Worm (Caenorhabditis elegans) whole organism, L2 larva: ENCODE measurements around the gene Y119D3B.12.

Source experiments
- C34F6.9 ChIP-seq: fragments of 150-350 bp; optimal IDR thresholded peaks from 2 replicates; lab custom pipeline; 2014; ENCODE audit warnings: missing biosample characterization, missing genetic modification characterization
- F13H6.1 ChIP-seq: sonication (generic microtip); optimal IDR thresholded peaks from 2 replicates; lab custom pipeline; 2016; ENCODE audit warnings: missing genetic modification characterization, missing compliant biosample characterization
- R02D3.7 ChIP-seq: fragments of 150-350 bp; optimal IDR thresholded peaks from 2 replicates; lab custom pipeline; 2014; ENCODE audit warnings: missing biosample characterization, missing genetic modification characterization
- ZK546.5 ChIP-seq: sonication (generic microtip); optimal IDR thresholded peaks from 2 replicates; lab custom pipeline; 2017; ENCODE audit warnings: missing biosample characterization, missing genetic modification characterization
- ama-1 ChIP-seq: fragments of 150-350 bp; optimal IDR thresholded peaks from 2 replicates; lab custom pipeline; 2018; ENCODE audit warnings: inconsistent platforms
- blmp-1 ChIP-seq: sonication (generic microtip); optimal IDR thresholded peaks from 2 replicates; lab custom pipeline; 2017; ENCODE audit warnings: missing genetic modification characterization, mild to moderate bottlenecking, missing compliant biosample characterization, antibody characterized with exemption, moderate library complexity; ENCODE audit not compliant: insufficient read depth
- ceh-16 ChIP-seq: fragments of 150-350 bp; optimal IDR thresholded peaks from 2 replicates; lab custom pipeline; 2014; ENCODE audit warnings: missing biosample characterization, missing genetic modification characterization
- crh-2 ChIP-seq: sonication (generic microtip); optimal IDR thresholded peaks from 2 replicates; lab custom pipeline; 2017; ENCODE audit warnings: missing biosample characterization, missing genetic modification characterization
- dmd-4 ChIP-seq: sonication (generic microtip); optimal IDR thresholded peaks from 2 replicates; lab custom pipeline; 2017; ENCODE audit warnings: missing biosample characterization, missing genetic modification characterization
- egl-27 ChIP-seq: sonication (generic microtip); optimal IDR thresholded peaks from 3 replicates; lab custom pipeline; 2017; ENCODE audit warnings: missing biosample characterization, missing genetic modification reagents, missing genetic modification characterization
- elt-1 ChIP-seq: fragments of 150-350 bp; optimal IDR thresholded peaks from 2 replicates; lab custom pipeline; 2014; ENCODE audit warnings: missing biosample characterization, missing genetic modification characterization
- elt-3 ChIP-seq: sonication (generic microtip); optimal IDR thresholded peaks from 2 replicates; lab custom pipeline; 2017; ENCODE audit warnings: missing biosample characterization, missing genetic modification characterization
- fos-1 ChIP-seq: fragments of 150-350 bp; optimal IDR thresholded peaks from 2 replicates; lab custom pipeline; 2014; ENCODE audit warnings: missing biosample characterization, missing genetic modification characterization
- lin-11 ChIP-seq: fragments of 150-350 bp; sonication (generic microtip); optimal IDR thresholded peaks from 2 replicates; lab custom pipeline; 2014; ENCODE audit warnings: missing biosample characterization, missing genetic modification characterization, inconsistent platforms, mixed read lengths
- lin-13 ChIP-seq: fragments of 150-350 bp; optimal IDR thresholded peaks from 2 replicates; lab custom pipeline; 2014; ENCODE audit warnings: missing biosample characterization, missing genetic modification reagents, missing genetic modification characterization
- lsy-2 ChIP-seq, 2 experiments: fragments of 150-350 bp in 1 of 2; sonication (generic microtip) in 1 of 2; optimal IDR thresholded peaks; 2 replicates each; lab custom pipeline; 2014 to 2017; ENCODE audit warnings: missing biosample characterization in 2 of 2, missing genetic modification characterization in 2 of 2
- mab-5 ChIP-seq: fragments of 150-350 bp; optimal IDR thresholded peaks from 2 replicates; lab custom pipeline; 2014; ENCODE audit warnings: missing biosample characterization, missing genetic modification characterization
- mbf-1 ChIP-seq: sonication (generic microtip); optimal IDR thresholded peaks from 2 replicates; lab custom pipeline; 2017; ENCODE audit warnings: missing biosample characterization, missing genetic modification characterization
- mdl-1 ChIP-seq, 2 experiments: fragments of 150-350 bp in 1 of 2; sonication (generic microtip) in 1 of 2; optimal IDR thresholded peaks; 2 replicates each; lab custom pipeline; 2017; ENCODE audit warnings: missing biosample characterization in 2 of 2, missing genetic modification characterization in 2 of 2
- nhr-10 ChIP-seq: sonication (generic microtip); optimal IDR thresholded peaks from 2 replicates; lab custom pipeline; 2017; ENCODE audit warnings: missing biosample characterization, missing genetic modification characterization
- nhr-11 ChIP-seq: fragments of 150-350 bp; optimal IDR thresholded peaks from 2 replicates; lab custom pipeline; 2014; ENCODE audit warnings: missing biosample characterization, missing genetic modification characterization
- nhr-12 ChIP-seq: fragments of 150-350 bp; optimal IDR thresholded peaks from 2 replicates; lab custom pipeline; 2014; ENCODE audit warnings: missing biosample characterization, missing genetic modification characterization
- nhr-129 ChIP-seq: fragments of 150-350 bp; optimal IDR thresholded peaks from 2 replicates; lab custom pipeline; 2014; ENCODE audit warnings: missing biosample characterization, missing genetic modification characterization
- nhr-21 ChIP-seq: fragments of 150-350 bp; optimal IDR thresholded peaks from 2 replicates; lab custom pipeline; 2014; ENCODE audit warnings: missing biosample characterization, missing genetic modification characterization
- nhr-23 ChIP-seq: fragments of 150-350 bp; optimal IDR thresholded peaks from 2 replicates; lab custom pipeline; 2014; ENCODE audit warnings: missing biosample characterization, missing genetic modification reagents, missing genetic modification characterization
- nhr-237 ChIP-seq: fragments of 150-350 bp; optimal IDR thresholded peaks from 2 replicates; lab custom pipeline; 2014; ENCODE audit warnings: missing biosample characterization, missing genetic modification characterization
- nhr-25 ChIP-seq: fragments of 150-350 bp; sonication (generic microtip); optimal IDR thresholded peaks from 3 replicates; lab custom pipeline; 2014; ENCODE audit warnings: missing biosample characterization, missing genetic modification characterization
- nhr-6 ChIP-seq: fragments of 150-350 bp; optimal IDR thresholded peaks from 2 replicates; lab custom pipeline; 2014; ENCODE audit warnings: missing biosample characterization, missing genetic modification characterization
- nhr-77 ChIP-seq: fragments of 150-350 bp; optimal IDR thresholded peaks from 2 replicates; lab custom pipeline; 2014; ENCODE audit warnings: missing biosample characterization, missing genetic modification characterization
- peb-1 ChIP-seq: fragments of 150-350 bp; optimal IDR thresholded peaks from 2 replicates; lab custom pipeline; 2014; ENCODE audit warnings: missing biosample characterization, missing genetic modification characterization
- sem-4 ChIP-seq: fragments of 150-350 bp; optimal IDR thresholded peaks from 2 replicates; lab custom pipeline; 2014; ENCODE audit warnings: missing biosample characterization, missing genetic modification reagents, missing genetic modification characterization
- sma-3 ChIP-seq: sonication (generic microtip); optimal IDR thresholded peaks from 2 replicates; lab custom pipeline; 2016; ENCODE audit warnings: missing genetic modification reagents, missing genetic modification characterization, missing compliant biosample characterization
- sma-9 ChIP-seq, 2 experiments: fragments of 150-350 bp in 1 of 2; sonication (generic microtip) in 1 of 2; optimal IDR thresholded peaks; 2 replicates each; lab custom pipeline; 2014 to 2016; ENCODE audit warnings: missing genetic modification characterization in 2 of 2, mild to moderate bottlenecking in 1 of 2, missing biosample characterization in 1 of 2, missing compliant biosample characterization in 1 of 2, missing genetic modification reagents in 1 of 2, moderate library complexity in 1 of 2
- snpc-4 ChIP-seq: fragments of 150-350 bp; optimal IDR thresholded peaks from 2 replicates; lab custom pipeline; 2014; ENCODE audit warnings: missing biosample characterization, missing genetic modification characterization
- unc-39 ChIP-seq: fragments of 150-350 bp; optimal IDR thresholded peaks from 2 replicates; lab custom pipeline; 2014; ENCODE audit warnings: missing biosample characterization, missing genetic modification characterization
- unc-55 ChIP-seq: fragments of 150-350 bp; sonication (generic microtip); optimal IDR thresholded peaks from 3 replicates; lab custom pipeline; 2014; ENCODE audit warnings: missing biosample characterization, missing genetic modification reagents, missing genetic modification characterization
- zag-1 ChIP-seq: fragments of 150-350 bp; optimal IDR thresholded peaks from 2 replicates; lab custom pipeline; 2014; ENCODE audit warnings: missing biosample characterization, missing genetic modification characterization
- ztf-11 ChIP-seq: sonication (generic microtip); optimal IDR thresholded peaks from 2 replicates; lab custom pipeline; 2017; ENCODE audit warnings: missing biosample characterization, missing genetic modification characterization

The Y119D3B.12 gene

DNA sequence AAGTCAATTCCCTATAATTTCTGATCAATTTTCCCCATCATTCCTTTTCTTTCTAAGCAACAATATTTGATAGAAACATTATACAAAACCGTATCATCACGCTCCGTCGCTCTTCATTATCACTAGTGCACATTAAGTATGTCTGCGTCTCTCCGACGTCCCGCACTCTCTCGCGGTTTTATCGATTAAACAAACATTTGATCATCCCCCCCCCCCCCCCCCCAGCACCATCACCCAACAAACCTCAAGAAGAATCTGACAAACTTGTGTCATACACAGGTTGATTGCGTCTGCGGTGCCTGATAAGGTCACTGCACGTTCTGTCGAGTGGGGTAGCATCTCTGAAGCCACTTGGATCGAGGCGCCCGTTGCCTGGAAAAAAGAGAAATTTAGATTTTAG, 17.7 kb downstream of the Y119D3B.12 start:
- peak; percentile 50 for TF ChIP-seq fos-1 (tag; lab: Kevin White, UChicago)
- TF ChIP-seq nhr-6 (tag; lab: Kevin White, UChicago), result no peak
- no peak for TF ChIP-seq nhr-23 (tag; lab: Kevin White, UChicago)
- no peak for TF ChIP-seq ceh-16 (tag; lab: Kevin White, UChicago)

DNA sequence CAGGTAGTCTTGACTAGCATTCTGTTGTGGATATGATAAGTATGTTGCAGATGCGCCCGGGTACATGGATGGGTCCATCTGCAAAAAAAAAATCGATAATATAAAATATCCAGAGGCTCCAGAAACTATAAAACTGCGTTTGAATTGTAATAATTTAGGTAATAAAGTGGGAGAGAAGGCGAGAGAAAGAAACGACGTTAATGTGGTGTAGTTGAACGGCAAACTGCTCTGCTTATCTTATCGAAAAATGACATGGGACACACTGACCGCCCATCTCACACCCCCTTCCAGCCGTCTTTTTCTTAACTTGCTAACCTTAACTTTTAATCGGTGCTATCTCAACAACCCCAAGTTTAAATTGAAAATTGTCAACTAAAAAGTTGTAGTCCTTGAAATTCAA, 19.6 kb downstream of the Y119D3B.12 start:
- TF ChIP-seq blmp-1 (tag; lab: Kevin White, UChicago), result no peak
- peak; percentile 65 for TF ChIP-seq fos-1 (tag; lab: Kevin White, UChicago)
- TF ChIP-seq, all 48 proteins: peak for 1

DNA sequence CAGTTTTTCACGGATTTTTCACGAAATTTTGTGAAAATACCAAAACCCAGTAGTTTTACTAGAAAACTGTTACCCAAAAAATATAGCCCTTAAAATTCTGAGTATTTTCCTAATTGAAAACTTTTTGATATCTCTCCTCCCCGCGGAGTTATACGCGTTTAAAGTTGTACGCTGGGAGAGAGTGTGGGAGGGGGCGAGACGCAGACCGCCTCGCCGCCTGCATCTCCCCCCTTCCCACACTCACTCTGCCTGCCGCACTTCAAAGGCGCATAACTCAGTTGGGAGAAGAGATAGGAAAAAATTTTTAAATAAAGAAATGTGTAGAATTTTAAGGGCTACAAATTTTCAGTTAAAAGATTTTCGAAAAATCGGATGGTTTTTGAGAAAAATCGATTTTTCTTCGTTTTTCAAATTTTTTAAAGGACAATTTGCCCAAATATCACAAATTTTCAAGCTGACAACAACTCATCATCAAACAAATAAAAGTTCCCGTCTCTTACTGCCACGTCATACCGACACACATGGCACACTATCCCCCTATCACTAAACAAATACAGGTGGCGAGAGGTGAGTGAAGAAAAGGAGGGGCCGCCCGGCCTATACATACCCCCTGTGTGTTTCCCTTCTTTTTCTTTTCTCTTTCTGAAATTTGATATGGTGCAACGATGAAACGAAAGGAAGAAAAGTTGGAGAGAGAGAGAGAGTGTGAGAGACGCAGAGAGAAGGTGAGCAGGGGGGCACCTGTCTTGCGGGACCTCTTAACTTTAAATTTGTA, 21.2 kb downstream of the Y119D3B.12 start:
- TF ChIP-seq fos-1 (tag; lab: Kevin White, UChicago), result peak; percentile 68
- no peak for TF ChIP-seq ceh-16 (tag; lab: Kevin White, UChicago)
- peak; percentile 25 for TF ChIP-seq nhr-129 (tag; lab: Kevin White, UChicago)
- TF ChIP-seq F13H6.1 (tag; lab: Kevin White, UChicago), result peak; percentile 61
- TF ChIP-seq elt-3, result no peak
- peak; percentile 85 for TF ChIP-seq crh-2 (tag; lab: Kevin White, UChicago)
- peak; percentile 62 for TF ChIP-seq sma-9 (GFP tag; optimal IDR thresholded peaks at IDR 0.05; lab: Kevin White, UChicago)
- TF ChIP-seq sma-9 (tag; optimal IDR thresholded peaks at IDR 0.05; lab: Kevin White, UChicago), result no peak
- peak; percentile 36 for TF ChIP-seq lin-13 (GFP tag; lab: Kevin White, UChicago)
- TF ChIP-seq ZK546.5 (tag; lab: Kevin White, UChicago), result no peak
- TF ChIP-seq nhr-12 (tag; lab: Kevin White, UChicago), result no peak

DNA sequence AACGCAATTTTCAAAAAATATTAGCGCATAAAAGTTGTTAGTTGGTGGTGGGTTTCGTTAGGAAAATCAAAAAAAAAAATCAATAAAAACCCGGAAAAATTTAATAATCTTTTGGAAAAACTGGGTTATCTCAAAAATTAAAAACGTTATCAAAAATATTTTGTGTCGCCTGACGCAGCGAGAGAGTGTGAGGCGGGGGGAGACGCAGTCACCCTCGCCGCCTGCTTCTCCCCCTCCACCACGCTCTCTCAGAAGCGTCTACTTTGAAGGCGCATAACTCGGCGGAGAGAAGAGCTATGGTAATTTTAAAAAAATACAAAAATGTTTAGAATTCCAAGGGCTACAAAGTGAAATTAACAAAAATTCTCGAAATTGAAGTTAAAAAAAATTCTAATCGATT, 22.8 kb downstream of the Y119D3B.12 start:
- TF ChIP-seq nhr-23 (tag; lab: Kevin White, UChicago) (no peak), elt-3 (no peak), nhr-6 (tag; lab: Kevin White, UChicago) (no peak), egl-27 (no peak), sem-4 (tag; lab: Kevin White, UChicago) (no peak), mbf-1 (no peak), ceh-16 (tag; lab: Kevin White, UChicago) (no peak), dmd-4 (tag; lab: Kevin White, UChicago) (no peak), lsy-2 (tag; optimal IDR thresholded peaks at IDR 0.05; lab: Kevin White, UChicago) (no peak), mab-5 (no peak), sma-9 (GFP tag; optimal IDR thresholded peaks at IDR 0.05; lab: Kevin White, UChicago) (no peak), sma-9 (tag; optimal IDR thresholded peaks at IDR 0.05; lab: Kevin White, UChicago) (no peak), mdl-1 (tag; optimal IDR thresholded peaks at IDR 0.05; lab: Kevin White, UChicago) (no peak), R02D3.7 (no peak), blmp-1 (tag; lab: Kevin White, UChicago) (no peak), unc-39 (tag; lab: Kevin White, UChicago) (no peak), nhr-129 (tag; lab: Kevin White, UChicago) (no peak), zag-1 (tag; lab: Kevin White, UChicago) (no peak)
- TF ChIP-seq, all 48 proteins: peak for 0

DNA sequence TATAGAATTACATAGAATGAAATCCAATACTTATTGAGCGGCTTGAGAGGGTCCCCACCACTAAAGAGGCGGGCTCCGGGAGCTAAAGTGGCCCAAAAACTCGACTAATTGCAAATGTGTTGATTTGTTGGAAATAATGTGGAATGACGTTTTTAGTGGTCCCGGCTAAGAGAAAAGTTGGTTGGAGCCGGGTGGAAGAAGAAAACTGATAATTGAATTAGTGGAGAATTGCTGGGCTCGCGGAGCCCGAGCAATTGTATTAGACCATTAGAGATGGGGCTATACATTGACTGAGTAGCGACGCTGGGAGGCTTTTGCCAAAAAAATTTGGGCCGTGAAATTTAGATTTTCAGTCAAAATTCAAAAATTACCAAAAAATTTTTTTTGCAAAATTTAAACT, 23.2 kb downstream of the Y119D3B.12 start:
- TF ChIP-seq lsy-2 (tag; optimal IDR thresholded peaks at IDR 0.05; lab: Kevin White, UChicago) (peak in 1 of 2 experiments; percentile 4), nhr-25 (no peak), nhr-12 (tag; lab: Kevin White, UChicago) (no peak)
- TF ChIP-seq, all 48 proteins: peak for 1

DNA sequence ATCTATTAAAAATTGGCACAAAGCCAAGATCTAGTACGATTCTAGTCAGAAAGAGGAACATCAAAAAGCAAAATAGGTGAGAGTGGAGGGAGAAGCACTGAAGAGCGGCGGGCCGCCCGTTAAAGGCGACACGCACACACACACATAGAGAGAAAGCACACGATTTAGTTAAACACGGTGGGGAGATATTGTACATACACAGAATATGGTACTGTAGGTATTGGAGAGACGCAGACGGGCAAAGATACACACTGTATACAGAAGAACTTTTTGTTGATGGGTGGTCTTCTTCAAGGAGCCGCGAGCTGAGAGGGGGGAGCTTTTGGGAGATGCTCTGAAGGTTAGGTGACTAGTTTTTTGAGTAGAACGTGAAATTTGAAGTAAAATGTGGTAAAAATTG, 23.9 kb downstream of the Y119D3B.12 start:
- no peak for TF ChIP-seq nhr-21 (tag; lab: Kevin White, UChicago)
- TF ChIP-seq ama-1 (lab: Kevin White, UChicago), result no peak
- no peak for TF ChIP-seq peb-1 (tag; lab: Kevin White, UChicago)
- TF ChIP-seq lin-13 (GFP tag; lab: Kevin White, UChicago), result no peak
- TF ChIP-seq lin-11 (tag; lab: Kevin White, UChicago), result no peak
- TF ChIP-seq elt-3, result no peak
- TF ChIP-seq nhr-237 (tag; lab: Kevin White, UChicago), result no peak
- no peak for TF ChIP-seq C34F6.9 (tag; lab: Kevin White, UChicago)
- no peak for TF ChIP-seq elt-1
- TF ChIP-seq fos-1 (tag; lab: Kevin White, UChicago), result peak; percentile 34
- no peak for TF ChIP-seq unc-55 (GFP tag; lab: Kevin White, UChicago)
- no peak for TF ChIP-seq mbf-1
- no peak for TF ChIP-seq ZK546.5 (tag; lab: Kevin White, UChicago)
- TF ChIP-seq R02D3.7, result no peak
- no peak for TF ChIP-seq sma-3 (GFP tag; lab: Kevin White, UChicago)
- peak; percentile 24 for TF ChIP-seq sma-9 (GFP tag; optimal IDR thresholded peaks at IDR 0.05; lab: Kevin White, UChicago)
- TF ChIP-seq sma-9 (tag; optimal IDR thresholded peaks at IDR 0.05; lab: Kevin White, UChicago), result no peak
- TF ChIP-seq nhr-129 (tag; lab: Kevin White, UChicago), result peak; percentile 14
- TF ChIP-seq nhr-77, result no peak
- TF ChIP-seq nhr-6 (tag; lab: Kevin White, UChicago), result no peak
- no peak for TF ChIP-seq nhr-10 (tag; lab: Kevin White, UChicago)
- no peak for TF ChIP-seq unc-39 (tag; lab: Kevin White, UChicago)
- no peak for TF ChIP-seq nhr-11
- TF ChIP-seq F13H6.1 (tag; lab: Kevin White, UChicago), result peak; percentile 54
- no peak for TF ChIP-seq ztf-11
- TF ChIP-seq crh-2 (tag; lab: Kevin White, UChicago), result no peak
- no peak for TF ChIP-seq snpc-4 (tag; lab: Kevin White, UChicago)
- TF ChIP-seq, all 48 proteins: peak for 4
